Comparison of ENCODE assay signal across 3 fruit fly cellular contexts in genomic region chrX:12744026-12744688, dm6.
TF ChIP-seq lines count a peak whose summit lies in the region.

CG4004 (plus strand) TSS chrX:12744212.

TF ChIP-seq in whole organism, adult, 20 proteins besides CTCF, POLR2A, EP300 and RAD21 (continued from another document):
- TF ChIP-seq Hr96 (GFP tag; optimal IDR thresholded peaks at IDR 0.05; lab: Kevin White, UChicago): no peak

TF ChIP-seq in whole organism, embryonic, 481 proteins besides CTCF, POLR2A, EP300 and RAD21 (continued from another document):
- TF ChIP-seq pan (optimal IDR thresholded peaks at IDR 0.05; lab: Kevin White, UChicago) (no peak), pan (GFP tag; optimal IDR thresholded peaks at IDR 0.05 in 1 of 2, IDR thresholded peaks at IDR 0.05 in 1 of 2) (peak in 1 of 2 experiments; percentile 34), onecut (GFP tag; IDR thresholded peaks at IDR 0.05; lab: Robert Waterston, UW) (peak; percentile 34), bsh (GFP tag; optimal IDR thresholded peaks at IDR 0.05; lab: Kevin White, UChicago) (peak in 1 of 2 experiments; percentile 48), nom (GFP tag; optimal IDR thresholded peaks at IDR 0.05; lab: Kevin White, UChicago) (peak; percentile 53), CG3407 (GFP tag; optimal IDR thresholded peaks at IDR 0.05; lab: Kevin White, UChicago) (peak; percentile 100), HLH3B (GFP tag; IDR thresholded peaks at IDR 0.05; lab: Robert Waterston, UW) (0 out of 2 replicates have a peak, but pooled peaks have one; percentile 17), dmrt11E (tag; optimal IDR thresholded peaks at IDR 0.05; lab: Kevin White, UChicago) (peak; percentile 43), CG13424 (tag; optimal IDR thresholded peaks at IDR 0.05; lab: Kevin White, UChicago) (peak; percentile 68), CG9727 (GFP tag; optimal IDR thresholded peaks at IDR 0.05; lab: Kevin White, UChicago) (no peak), sd (tag; optimal IDR thresholded peaks at IDR 0.05; lab: Kevin White, UChicago) (no peak), Drgx (GFP tag; IDR thresholded peaks at IDR 0.05; lab: Robert Waterston, UW) (peak; percentile 82), sqz (GFP tag; optimal IDR thresholded peaks at IDR 0.05; lab: Kevin White, UChicago) (peak; percentile 33), Adf1 (GFP tag; IDR thresholded peaks at IDR 0.05; lab: Robert Waterston, UW) (peak; percentile 65), CG32772 (GFP tag; IDR thresholded peaks at IDR 0.05; lab: Robert Waterston, UW) (0 out of 2 replicates have a peak, but pooled peaks have one; percentile 15), unpg (GFP tag; optimal IDR thresholded peaks at IDR 0.05; lab: Kevin White, UChicago) (peak; percentile 12), z (GFP tag; IDR thresholded peaks at IDR 0.05; lab: Robert Waterston, UW) (no peak), B-H1 (GFP tag; IDR thresholded peaks at IDR 0.05; lab: Robert Waterston, UW) (no peak), gem (tag; optimal IDR thresholded peaks at IDR 0.05; lab: Kevin White, UChicago) (peak; percentile 40), Med (GFP tag; lab: Kevin White, UChicago) (peak; percentile 31), Pdp1 (GFP tag; optimal IDR thresholded peaks at IDR 0.05; lab: Kevin White, UChicago) (peak in 1 of 2 experiments; percentile 74), dmrt99B (tag; optimal IDR thresholded peaks at IDR 0.05; lab: Kevin White, UChicago) (no peak), zf30C (GFP tag; optimal IDR thresholded peaks at IDR 0.05; lab: Kevin White, UChicago) (peak; percentile 49), Mrtf (GFP tag; IDR thresholded peaks at IDR 0.05; lab: Robert Waterston, UW) (no peak), ken (GFP tag; IDR thresholded peaks at IDR 0.05; lab: Robert Waterston, UW) (0 out of 3 replicates have a peak, but pooled peaks have one; percentile 32), Spps (tag; optimal IDR thresholded peaks at IDR 0.05; lab: Kevin White, UChicago) (no peak), Rfx (GFP tag; IDR thresholded peaks at IDR 0.05; lab: Robert Waterston, UW) (0 out of 2 replicates have a peak, but pooled peaks have one; percentile 7), CG8290 (GFP tag; optimal IDR thresholded peaks at IDR 0.05; lab: Kevin White, UChicago) (no peak), CG8290 (tag; optimal IDR thresholded peaks at IDR 0.05; lab: Kevin White, UChicago) (peak in 1 of 2 experiments; percentile 17), Nf-YB (GFP tag; optimal IDR thresholded peaks at IDR 0.05; lab: Kevin White, UChicago) (no peak), CG6254 (GFP tag; optimal IDR thresholded peaks at IDR 0.05; lab: Kevin White, UChicago) (no peak), zfh2 (GFP tag; optimal IDR thresholded peaks at IDR 0.05; lab: Kevin White, UChicago) (no peak), CG15696 (tag; optimal IDR thresholded peaks at IDR 0.05; lab: Kevin White, UChicago) (peak; percentile 61), twi (tag; optimal IDR thresholded peaks at IDR 0.05; lab: Kevin White, UChicago) (peak; percentile 79), ac (GFP tag; optimal IDR thresholded peaks at IDR 0.05; lab: Kevin White, UChicago) (no peak), chinmo (GFP tag; IDR thresholded peaks at IDR 0.05; lab: Robert Waterston, UW; ENCODE audit: partially characterized antibody) (no peak), CG18619 (GFP tag; optimal IDR thresholded peaks at IDR 0.05; lab: Kevin White, UChicago) (no peak), CoRest (tag; optimal IDR thresholded peaks at IDR 0.05; lab: Kevin White, UChicago) (peak; percentile 1), phol (tag; optimal IDR thresholded peaks at IDR 0.05; lab: Kevin White, UChicago) (peak; percentile 58), CG15479 (GFP tag; optimal IDR thresholded peaks at IDR 0.05; lab: Kevin White, UChicago) (peak; percentile 56), stc (GFP tag; IDR thresholded peaks at IDR 0.05; lab: Robert Waterston, UW) (no peak), lola (GFP tag; optimal IDR thresholded peaks at IDR 0.05; lab: Kevin White, UChicago) (peak in 1 of 3 experiments; percentile 40), Ssrp (tag; optimal IDR thresholded peaks at IDR 0.05; lab: Kevin White, UChicago) (peak; percentile 3), CG5180 (GFP tag; optimal IDR thresholded peaks at IDR 0.05; lab: Kevin White, UChicago) (peak; percentile 98), CG17359 (tag; optimal IDR thresholded peaks at IDR 0.05; lab: Kevin White, UChicago) (peak; percentile 49), cato (GFP tag; optimal IDR thresholded peaks at IDR 0.05; lab: Kevin White, UChicago; ENCODE audit: borderline replicate concordance) (no peak)
TF ChIP-seq in whole organism, embryonic: peak in this region for 38.

TF ChIP-seq in whole organism, prepupa, 60 proteins besides CTCF, POLR2A, EP300 and RAD21 (continued from another document):
- TF ChIP-seq CG9139 (GFP tag; optimal IDR thresholded peaks at IDR 0.05; lab: Kevin White, UChicago) (peak; percentile 22), Sox14 (GFP tag; optimal IDR thresholded peaks at IDR 0.05; lab: Kevin White, UChicago) (peak; percentile 47), Hr39 (GFP tag; optimal IDR thresholded peaks at IDR 0.05; lab: Kevin White, UChicago) (no peak), lz (GFP tag; optimal IDR thresholded peaks at IDR 0.05; lab: Kevin White, UChicago) (no peak), CG6276 (GFP tag; optimal IDR thresholded peaks at IDR 0.05; lab: Kevin White, UChicago) (peak; percentile 73), acj6 (GFP tag; optimal IDR thresholded peaks at IDR 0.05; lab: Kevin White, UChicago) (no peak), CG4318 (GFP tag; optimal IDR thresholded peaks at IDR 0.05; lab: Kevin White, UChicago) (no peak), dsx (GFP tag; optimal IDR thresholded peaks at IDR 0.05; lab: Kevin White, UChicago; ENCODE audit: poor library complexity, severe bottlenecking) (peak; percentile 18), dac (GFP tag; optimal IDR thresholded peaks at IDR 0.05; lab: Kevin White, UChicago) (no peak), achi (GFP tag; optimal IDR thresholded peaks at IDR 0.05; lab: Kevin White, UChicago) (peak; percentile 25), Met (GFP tag; optimal IDR thresholded peaks at IDR 0.05; lab: Kevin White, UChicago) (peak; percentile 6), fd85E (GFP tag; optimal IDR thresholded peaks at IDR 0.05; lab: Kevin White, UChicago) (no peak), CG1621 (tag; optimal IDR thresholded peaks at IDR 0.05; lab: Kevin White, UChicago) (no peak), Hr38 (GFP tag; optimal IDR thresholded peaks at IDR 0.05; lab: Kevin White, UChicago) (no peak), CG6163 (GFP tag; IDR thresholded peaks at IDR 0.05; lab: Robert Waterston, UW) (peak; percentile 84), CG8119 (GFP tag; IDR thresholded peaks at IDR 0.05; lab: Robert Waterston, UW) (peak; percentile 86), Hr4 (GFP tag; optimal IDR thresholded peaks at IDR 0.05; lab: Kevin White, UChicago) (peak; percentile 1), CG11294 (GFP tag; IDR thresholded peaks at IDR 0.05; lab: Robert Waterston, UW) (no peak), fkh (GFP tag; optimal IDR thresholded peaks at IDR 0.05; lab: Kevin White, UChicago) (no peak), Ets96B (tag; optimal IDR thresholded peaks at IDR 0.05; lab: Kevin White, UChicago) (peak; percentile 27), OdsH (GFP tag; optimal IDR thresholded peaks at IDR 0.05; lab: Kevin White, UChicago) (peak; percentile 29), Ets21C (GFP tag; optimal IDR thresholded peaks at IDR 0.05; lab: Kevin White, UChicago) (no peak), CG15336 (GFP tag; IDR thresholded peaks at IDR 0.05; lab: Robert Waterston, UW) (peak; percentile 72), CG6808 (GFP tag; optimal IDR thresholded peaks at IDR 0.05; lab: Kevin White, UChicago) (peak; percentile 49), cyc (GFP tag; optimal IDR thresholded peaks at IDR 0.05; lab: Kevin White, UChicago) (no peak), CG3919 (GFP tag; optimal IDR thresholded peaks at IDR 0.05; lab: Kevin White, UChicago) (no peak), Lpt (GFP tag; optimal IDR thresholded peaks at IDR 0.05; lab: Kevin White, UChicago) (peak; percentile 26), CG31627 (GFP tag; optimal IDR thresholded peaks at IDR 0.05; lab: Kevin White, UChicago) (no peak), topi (GFP tag; optimal IDR thresholded peaks at IDR 0.05; lab: Kevin White, UChicago) (peak; percentile 39), CG32006 (GFP tag; optimal IDR thresholded peaks at IDR 0.05; lab: Kevin White, UChicago) (peak; percentile 2), spab (GFP tag; optimal IDR thresholded peaks at IDR 0.05; lab: Kevin White, UChicago) (peak; percentile 11)
